Worm (Caenorhabditis elegans): ENCODE results near the gene M01B2.10.
"Not testable (repeated sequence)": the region's sequence is repeated elsewhere in the genome, so short reads cannot be mapped to it uniquely, and the experiment has no call there.

The M01B2.10 gene

DNA sequence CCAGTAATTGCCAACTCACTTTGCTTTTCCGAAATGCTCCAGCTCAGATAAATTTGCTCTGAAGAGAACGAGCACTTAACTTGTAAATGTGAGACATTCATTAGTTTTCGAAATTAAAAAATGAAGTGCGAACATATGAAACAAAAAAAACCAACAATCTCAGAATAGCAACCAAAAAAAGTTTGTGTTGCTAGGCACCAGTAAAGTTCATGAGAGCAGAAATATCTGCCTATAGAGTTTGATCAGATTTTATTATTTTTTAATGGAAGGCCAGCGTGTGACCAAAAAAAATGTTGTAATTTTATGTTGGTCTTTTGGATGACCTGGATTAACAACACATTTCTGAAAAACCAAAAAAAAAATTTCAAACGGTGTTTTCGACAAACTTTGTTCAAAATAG is 1.9 kb upstream of the M01B2.10 start, which contains the start of gene M01B2.12:
TSS of gene M01B2.12 (minus strand) at position 101 of the 400 bp plus-strand sequence.
- TF ChIP-seq klf-2 (GFP tag; conservative IDR thresholded peaks at IDR 0.05) (no peak), ztf-29 (GFP tag; IDR thresholded peaks at IDR 0.05) (no peak), T22C8.4 (GFP tag; IDR thresholded peaks at IDR 0.05) (no peak), ztf-23 (GFP tag; IDR thresholded peaks at IDR 0.05) (no peak), flt-1 (GFP tag; IDR thresholded peaks at IDR 0.05) (no peak), tab-1 (GFP tag; IDR thresholded peaks at IDR 0.05) (no peak), ref-1 (GFP tag; conservative IDR thresholded peaks at IDR 0.05) (no peak), med-1 (GFP tag; optimal IDR thresholded peaks at IDR 0.05; ENCODE audit: insufficient read depth) (no peak), cog-1 (tag; optimal IDR thresholded peaks at IDR 0.05) (no peak)

ce11 chrV:15259904-15260303 is 2.3 kb downstream of the M01B2.10 start, which contains the start of gene M01B2.8:
Gene M01B2.8 (plus strand): TSS chrV:15260204.
- TF ChIP-seq cog-1 (tag; optimal IDR thresholded peaks at IDR 0.05), result no peak
- no peak for TF ChIP-seq ztf-29 (GFP tag; IDR thresholded peaks at IDR 0.05)
- TF ChIP-seq ztf-23 (GFP tag; IDR thresholded peaks at IDR 0.05), result no peak
- TF ChIP-seq tab-1 (GFP tag; IDR thresholded peaks at IDR 0.05), result no peak
- TF ChIP-seq med-1 (GFP tag; optimal IDR thresholded peaks at IDR 0.05; ENCODE audit: insufficient read depth), result no peak
- TF ChIP-seq klf-2 (GFP tag; conservative IDR thresholded peaks at IDR 0.05), result no peak
- TF ChIP-seq flt-1 (GFP tag; IDR thresholded peaks at IDR 0.05), result no peak
- TF ChIP-seq T22C8.4 (GFP tag; IDR thresholded peaks at IDR 0.05), result no peak
- no peak for TF ChIP-seq ref-1 (GFP tag; conservative IDR thresholded peaks at IDR 0.05)

DNA sequence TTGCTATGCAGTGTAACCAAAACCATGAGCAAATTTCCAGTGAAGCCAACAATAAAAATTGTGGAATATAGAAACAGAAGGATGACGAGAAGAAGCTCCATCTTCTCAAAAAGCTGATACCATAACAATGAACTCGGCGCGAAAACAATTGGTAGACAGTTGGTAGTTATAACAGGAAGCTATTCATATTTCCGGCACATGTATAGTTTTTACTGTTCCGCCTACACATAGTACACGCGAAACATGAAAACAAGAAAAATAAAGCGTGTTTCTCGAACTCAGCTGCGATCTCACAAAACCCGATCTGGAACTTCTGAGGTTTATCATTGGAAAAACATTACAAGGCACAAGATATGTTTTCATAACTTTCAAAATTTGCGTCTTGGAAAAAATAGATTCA is 3.2 kb downstream of the M01B2.10 start, which contains the start of gene srsx-37:
TSS of gene srsx-37 (minus strand) at position 101 of the 400 bp plus-strand sequence.
- TF ChIP-seq klf-2 (GFP tag; conservative IDR thresholded peaks at IDR 0.05), result no peak

DNA sequence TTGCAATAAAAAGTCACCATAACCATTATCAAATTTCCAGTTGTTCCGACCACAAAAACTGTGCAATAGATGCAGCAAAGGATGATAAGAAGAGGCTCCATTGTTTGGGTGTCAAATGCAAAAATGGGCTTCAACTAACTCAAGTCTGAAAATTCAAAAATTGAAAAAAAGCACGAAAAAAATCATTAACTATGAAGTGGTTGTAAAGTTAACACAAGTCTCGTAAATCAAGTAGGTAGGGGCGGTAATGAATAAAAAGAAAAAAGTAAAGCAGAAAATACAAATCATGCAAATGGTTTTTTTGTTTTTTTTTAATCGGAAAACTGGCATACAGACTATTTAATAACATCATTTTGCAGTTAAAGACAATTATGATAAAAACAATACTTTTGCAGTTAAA is 5.6 kb downstream of the M01B2.10 start, which contains the start of gene srsx-39:
TSS of gene srsx-39 (minus strand) at position 101 of the 400 bp plus-strand sequence.
- not testable (repeated sequence) for TF ChIP-seq ztf-29 (GFP tag; IDR thresholded peaks at IDR 0.05); klf-2 (GFP tag; conservative IDR thresholded peaks at IDR 0.05); ref-1 (GFP tag; conservative IDR thresholded peaks at IDR 0.05)

DNA sequence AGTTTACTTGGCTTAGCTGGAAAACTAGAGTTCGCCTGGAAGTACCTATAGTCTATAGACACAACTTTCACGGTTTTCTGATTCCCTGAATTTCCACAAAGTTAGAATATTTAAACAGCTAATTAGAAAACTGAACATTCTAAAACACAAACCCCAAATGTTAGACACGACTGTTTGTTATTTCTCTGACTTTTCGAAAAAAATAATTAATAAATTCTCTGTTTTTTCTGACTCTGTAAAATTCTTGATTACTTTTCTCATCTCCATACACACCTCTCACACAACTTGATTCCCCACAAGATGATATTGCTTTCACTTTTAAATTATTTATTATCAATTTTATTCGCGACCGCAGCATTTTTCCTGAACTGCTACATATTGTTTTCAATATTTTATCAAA is 8.7 kb downstream of the M01B2.10 start, which contains the start of gene srbc-75:
TSS of gene srbc-75 (plus strand) at position 301 of the 400 bp plus-strand sequence.
- TF ChIP-seq T22C8.4 (GFP tag; IDR thresholded peaks at IDR 0.05), result no peak
- TF ChIP-seq klf-2 (GFP tag; conservative IDR thresholded peaks at IDR 0.05), result no peak
- no peak for TF ChIP-seq cog-1 (tag; optimal IDR thresholded peaks at IDR 0.05)
- TF ChIP-seq flt-1 (GFP tag; IDR thresholded peaks at IDR 0.05), result no peak
- TF ChIP-seq ztf-23 (GFP tag; IDR thresholded peaks at IDR 0.05), result no peak
- no peak for TF ChIP-seq ref-1 (GFP tag; conservative IDR thresholded peaks at IDR 0.05)
- TF ChIP-seq ztf-29 (GFP tag; IDR thresholded peaks at IDR 0.05), result no peak
- TF ChIP-seq tab-1 (GFP tag; IDR thresholded peaks at IDR 0.05), result no peak
- no peak for TF ChIP-seq med-1 (GFP tag; optimal IDR thresholded peaks at IDR 0.05; ENCODE audit: insufficient read depth)

DNA sequence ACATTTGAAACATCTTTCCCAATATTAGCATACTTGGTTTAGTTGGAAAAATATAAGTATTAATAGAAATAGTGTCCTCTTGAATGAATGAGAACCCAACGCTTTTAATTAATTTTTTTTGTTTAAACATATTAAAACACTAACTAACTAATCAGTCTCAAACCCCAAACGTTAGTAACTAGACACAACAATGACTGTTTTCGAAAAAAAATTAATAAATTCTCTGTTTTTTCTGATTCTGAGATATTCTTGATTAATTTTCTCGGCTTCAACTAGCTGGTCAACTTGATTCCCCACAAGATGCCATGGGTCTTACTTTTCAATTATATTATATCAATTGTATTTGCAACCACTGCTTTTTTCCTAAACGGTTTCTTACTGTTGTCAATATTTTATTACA is 10.2 kb downstream of the M01B2.10 start, which contains the start of gene srbc-76:
TSS of gene srbc-76 (plus strand) at position 301 of the 400 bp plus-strand sequence.
- no peak for TF ChIP-seq T22C8.4 (GFP tag; IDR thresholded peaks at IDR 0.05)
- no peak for TF ChIP-seq ztf-23 (GFP tag; IDR thresholded peaks at IDR 0.05)
- no peak for TF ChIP-seq klf-2 (GFP tag; conservative IDR thresholded peaks at IDR 0.05)
- TF ChIP-seq med-1 (GFP tag; optimal IDR thresholded peaks at IDR 0.05; ENCODE audit: insufficient read depth), result no peak
- no peak for TF ChIP-seq ref-1 (GFP tag; conservative IDR thresholded peaks at IDR 0.05)
- TF ChIP-seq tab-1 (GFP tag; IDR thresholded peaks at IDR 0.05), result no peak
- TF ChIP-seq flt-1 (GFP tag; IDR thresholded peaks at IDR 0.05), result no peak

DNA sequence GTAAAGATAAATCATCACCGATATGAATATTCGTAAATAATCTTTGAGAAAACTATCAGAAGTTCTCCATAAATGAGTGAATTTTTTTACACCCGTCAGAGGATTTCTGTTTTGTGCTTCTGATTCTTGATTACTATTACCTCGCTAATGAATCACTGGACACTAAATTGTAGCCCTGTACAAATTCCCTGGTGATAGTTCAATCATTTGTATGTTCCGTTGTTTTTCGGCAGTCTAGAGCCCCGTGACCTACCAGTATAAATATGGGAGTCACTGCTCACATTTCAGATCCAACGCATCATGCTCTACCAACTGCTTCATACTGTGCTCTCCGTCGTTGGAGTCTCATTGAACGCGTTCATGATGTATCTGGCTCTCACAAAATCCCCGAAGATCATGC is 11.9 kb downstream of the M01B2.10 start, which contains the start of gene srd-28:
TSS of gene srd-28 (plus strand) at position 301 of the 400 bp plus-strand sequence.
- TF ChIP-seq T22C8.4 (GFP tag; IDR thresholded peaks at IDR 0.05); cog-1 (tag; optimal IDR thresholded peaks at IDR 0.05); ztf-29 (GFP tag; IDR thresholded peaks at IDR 0.05): not testable (repeated sequence)

- TF ChIP-seq T22C8.4 (GFP tag; IDR thresholded peaks at IDR 0.05) (no peak), tab-1 (GFP tag; IDR thresholded peaks at IDR 0.05) (no peak), ref-1 (GFP tag; conservative IDR thresholded peaks at IDR 0.05) (no peak), flt-1 (GFP tag; IDR thresholded peaks at IDR 0.05) (no peak), med-1 (GFP tag; optimal IDR thresholded peaks at IDR 0.05; ENCODE audit: insufficient read depth) (no peak), klf-2 (GFP tag; conservative IDR thresholded peaks at IDR 0.05) (no peak), ztf-29 (GFP tag; IDR thresholded peaks at IDR 0.05) (no peak), ztf-23 (GFP tag; IDR thresholded peaks at IDR 0.05) (no peak), cog-1 (tag; optimal IDR thresholded peaks at IDR 0.05) (no peak)
Measured at ce11 chrV:15244456-15244855, 17.8 kb downstream of the M01B2.10 start, which contains the start of gene kin-30. Gene kin-30 (plus strand): TSS chrV:15244756.

ce11 chrV:15241259-15241658 is 21.0 kb downstream of the M01B2.10 start, which contains the start of gene chil-12:
Gene chil-12 (plus strand): TSS chrV:15241559.
- TF ChIP-seq tab-1 (GFP tag; IDR thresholded peaks at IDR 0.05) (no peak), cog-1 (tag; optimal IDR thresholded peaks at IDR 0.05) (no peak), ztf-23 (GFP tag; IDR thresholded peaks at IDR 0.05) (no peak), ref-1 (GFP tag; conservative IDR thresholded peaks at IDR 0.05) (no peak), flt-1 (GFP tag; IDR thresholded peaks at IDR 0.05) (no peak), klf-2 (GFP tag; conservative IDR thresholded peaks at IDR 0.05) (no peak), med-1 (GFP tag; optimal IDR thresholded peaks at IDR 0.05; ENCODE audit: insufficient read depth) (no peak), T22C8.4 (GFP tag; IDR thresholded peaks at IDR 0.05) (no peak), ztf-29 (GFP tag; IDR thresholded peaks at IDR 0.05) (no peak)

DNA sequence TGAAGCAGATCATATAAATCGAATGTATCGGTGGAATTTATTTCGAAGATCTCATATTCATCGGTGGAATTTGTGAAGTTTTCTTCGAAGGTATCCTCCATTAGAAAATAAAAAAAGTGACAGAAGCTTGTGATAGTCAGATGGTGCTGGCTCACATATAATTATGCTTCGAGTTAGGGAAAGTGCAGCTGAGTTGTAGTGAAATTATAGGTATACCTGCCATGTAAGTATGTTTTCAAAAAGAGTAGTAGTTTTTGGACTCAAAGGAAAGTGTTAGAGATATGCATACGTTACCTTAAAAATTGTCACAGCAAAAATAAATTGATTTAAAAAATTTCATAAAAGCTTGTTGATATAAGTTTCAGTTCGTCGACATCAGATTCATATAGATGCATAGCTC is 22.0 kb downstream of the M01B2.10 start, which contains the start of gene srw-11:
TSS of gene srw-11 (minus strand) at position 101 of the 400 bp plus-strand sequence.
- no peak for TF ChIP-seq tab-1 (GFP tag; IDR thresholded peaks at IDR 0.05)
- no peak for TF ChIP-seq flt-1 (GFP tag; IDR thresholded peaks at IDR 0.05)
- no peak for TF ChIP-seq ref-1 (GFP tag; conservative IDR thresholded peaks at IDR 0.05)
- no peak for TF ChIP-seq T22C8.4 (GFP tag; IDR thresholded peaks at IDR 0.05)
- no peak for TF ChIP-seq med-1 (GFP tag; optimal IDR thresholded peaks at IDR 0.05; ENCODE audit: insufficient read depth)
- no peak for TF ChIP-seq ztf-23 (GFP tag; IDR thresholded peaks at IDR 0.05)
